Worm (Caenorhabditis elegans) whole organism, mixed stage, embryonic: ENCODE results near the gene T28C12.1.

ENCODE experiments used
- ceh-83 ChIP-seq: fragments of 200-800 bp; sonication (Bioruptor generic); optimal IDR thresholded peaks from 2 replicates; lab custom pipeline; 2018; ENCODE audit warnings: mild to moderate bottlenecking, missing genetic modification characterization, missing compliant biosample characterization
- elt-1 ChIP-seq: sonication (generic microtip); optimal IDR thresholded peaks from 2 replicates; lab custom pipeline; 2017; ENCODE audit warnings: missing genetic modification characterization, mild to moderate bottlenecking, missing compliant biosample characterization, antibody characterized with exemption, moderate library complexity, borderline replicate concordance; ENCODE audit not compliant: insufficient read depth
- nhr-12 ChIP-seq: fragments of 150-350 bp; optimal IDR thresholded peaks from 2 replicates; lab custom pipeline; 2014; ENCODE audit warnings: missing biosample characterization, missing genetic modification characterization
- nhr-237 ChIP-seq: fragments of 150-350 bp; optimal IDR thresholded peaks from 2 replicates; lab custom pipeline; 2014; ENCODE audit warnings: missing biosample characterization, missing genetic modification characterization
- nhr-28 ChIP-seq: fragments of 150-350 bp; optimal IDR thresholded peaks from 2 replicates; lab custom pipeline; 2014; ENCODE audit warnings: missing biosample characterization, missing genetic modification characterization
- nhr-76 ChIP-seq: sonication (generic microtip); optimal IDR thresholded peaks from 2 replicates; lab custom pipeline; 2017; ENCODE audit warnings: missing biosample characterization, missing genetic modification characterization
- snpc-4 ChIP-seq: fragments of 150-350 bp; optimal IDR thresholded peaks from 2 replicates; lab custom pipeline; 2014; ENCODE audit warnings: missing biosample characterization, missing genetic modification characterization
- unc-39 ChIP-seq: fragments of 150-350 bp; optimal IDR thresholded peaks from 2 replicates; lab custom pipeline; 2014; ENCODE audit warnings: missing biosample characterization, missing genetic modification characterization
- unc-62 ChIP-seq: fragments of 150-350 bp; optimal IDR thresholded peaks from 2 replicates; lab custom pipeline; 2014; ENCODE audit warnings: missing biosample characterization, missing genetic modification reagents, missing genetic modification characterization
- ztf-11 ChIP-seq: fragments of 150-350 bp; optimal IDR thresholded peaks from 2 replicates; lab custom pipeline; 2014; ENCODE audit warnings: missing biosample characterization, missing genetic modification characterization

DNA sequence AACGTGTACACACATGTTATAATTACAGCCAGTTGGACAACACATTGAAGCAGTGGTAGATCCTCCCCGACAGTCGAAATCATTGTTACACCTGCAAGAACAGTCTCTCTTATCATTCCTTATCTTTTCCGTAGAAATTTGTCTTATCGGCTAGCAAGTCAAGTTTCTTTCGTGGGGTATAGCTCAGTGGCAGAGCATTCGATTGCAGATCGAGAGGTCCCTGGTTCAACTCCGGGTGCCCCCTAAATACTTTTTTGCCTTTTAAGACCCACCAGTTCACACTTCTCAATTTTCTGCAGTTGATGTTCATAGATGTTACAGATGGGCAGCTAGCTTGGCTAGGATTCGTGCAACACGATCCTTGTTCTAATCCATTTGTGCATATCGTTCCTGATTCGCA is 3.5 kb downstream of the T28C12.1 start:
- no peak for TF ChIP-seq unc-62 (GFP tag; lab: Kevin White, UChicago)
- TF ChIP-seq ztf-11 (tag; lab: Kevin White, UChicago), result no peak
- no peak for TF ChIP-seq nhr-28 (tag; lab: Kevin White, UChicago)
- TF ChIP-seq nhr-12 (tag; lab: Kevin White, UChicago), result no peak
- no peak for TF ChIP-seq elt-1 (tag; lab: Kevin White, UChicago)
- TF ChIP-seq ceh-83, result no peak
- TF ChIP-seq snpc-4, result no peak
- TF ChIP-seq nhr-76 (tag; lab: Kevin White, UChicago), result no peak
- no peak for TF ChIP-seq unc-39 (tag; lab: Kevin White, UChicago)
- TF ChIP-seq nhr-237 (tag; lab: Kevin White, UChicago), result no peak
